Worm (Caenorhabditis elegans) whole organism, late embryonic: Measurements from ENCODE around the gene zim-2.
A peak's percentile ranks its signal among the peaks of the same experiment; 100 is the strongest.

Experiments used
- C38D4.7 ChIP-seq: fragments of 200-800 bp; sonication (Bioruptor generic); optimal IDR thresholded peaks from 2 replicates; lab custom pipeline; 2018; ENCODE audit warnings: mild to moderate bottlenecking, missing genetic modification characterization, moderate library complexity, missing compliant biosample characterization
- F13H6.1 ChIP-seq: sonication (generic microtip); optimal IDR thresholded peaks from 2 replicates; lab custom pipeline; 2016; ENCODE audit warnings: missing genetic modification characterization, missing compliant biosample characterization
- K09A11.1 ChIP-seq: sonication (generic microtip); optimal IDR thresholded peaks from 2 replicates; lab custom pipeline; 2017; ENCODE audit warnings: antibody characterized with exemption, mild to moderate bottlenecking, missing genetic modification characterization, missing compliant biosample characterization; ENCODE audit not compliant: insufficient read depth
- Y22D7AL.16 ChIP-seq: sonication (generic microtip); optimal IDR thresholded peaks from 2 replicates; lab custom pipeline; 2016; ENCODE audit warnings: missing genetic modification characterization, missing compliant biosample characterization
- ahr-1 ChIP-seq: sonication (generic microtip); optimal IDR thresholded peaks from 2 replicates; lab custom pipeline; 2016; ENCODE audit warnings: missing genetic modification characterization, missing compliant biosample characterization
- ama-1 ChIP-seq: fragments of 150-350 bp; optimal IDR thresholded peaks from 2 replicates; lab custom pipeline; 2014
- ceh-14 ChIP-seq: sonication (generic microtip); optimal IDR thresholded peaks from 2 replicates; lab custom pipeline; 2016; ENCODE audit warnings: missing genotype, missing genetic modification characterization, missing compliant biosample characterization
- ceh-19 ChIP-seq: fragments of 200-800 bp; sonication (Bioruptor generic); optimal IDR thresholded peaks from 2 replicates; lab custom pipeline; 2018; ENCODE audit warnings: mild to moderate bottlenecking, missing genetic modification characterization, missing compliant biosample characterization
- ceh-2 ChIP-seq: sonication (generic microtip); optimal IDR thresholded peaks from 2 replicates; lab custom pipeline; 2016; ENCODE audit warnings: missing genotype, missing genetic modification characterization, missing compliant biosample characterization
- ceh-30 ChIP-seq: fragments of 150-350 bp; optimal IDR thresholded peaks from 2 replicates; lab custom pipeline; 2014; ENCODE audit warnings: missing biosample characterization, missing genetic modification characterization
- ceh-48 ChIP-seq: sonication (generic microtip); optimal IDR thresholded peaks from 2 replicates; lab custom pipeline; 2016; ENCODE audit warnings: missing genetic modification characterization, inconsistent platforms, missing compliant biosample characterization
- dve-1 ChIP-seq: sonication (generic microtip); optimal IDR thresholded peaks from 2 replicates; lab custom pipeline; 2017; ENCODE audit warnings: antibody characterized with exemption, mild to moderate bottlenecking, missing genetic modification characterization, missing compliant biosample characterization
- elt-2 ChIP-seq: sonication (generic microtip); optimal IDR thresholded peaks from 2 replicates; lab custom pipeline; 2016; ENCODE audit warnings: missing genetic modification reagents, missing genetic modification characterization, missing compliant biosample characterization
- elt-4 ChIP-seq: sonication (generic microtip); optimal IDR thresholded peaks from 2 replicates; lab custom pipeline; 2016; ENCODE audit warnings: missing genetic modification characterization, missing compliant biosample characterization
- eyg-1 ChIP-seq: sonication (generic microtip); optimal IDR thresholded peaks from 2 replicates; lab custom pipeline; 2016; ENCODE audit warnings: missing genotype, missing genetic modification characterization, missing compliant biosample characterization
- fax-1 ChIP-seq: sonication (generic microtip); optimal IDR thresholded peaks from 2 replicates; lab custom pipeline; 2016; ENCODE audit warnings: missing genotype, missing genetic modification characterization, missing compliant biosample characterization
- fkh-6 ChIP-seq: sonication (generic microtip); optimal IDR thresholded peaks from 2 replicates; lab custom pipeline; 2016; ENCODE audit warnings: missing genetic modification characterization, missing compliant biosample characterization
- gmeb-2 ChIP-seq: sonication (generic microtip); optimal IDR thresholded peaks from 2 replicates; lab custom pipeline; 2016; ENCODE audit warnings: missing genetic modification characterization, inconsistent platforms, missing compliant biosample characterization
- hlh-30 ChIP-seq: sonication (generic microtip); optimal IDR thresholded peaks from 2 replicates; lab custom pipeline; 2017; ENCODE audit warnings: antibody characterized with exemption, missing genetic modification characterization, missing compliant biosample characterization; ENCODE audit not compliant: insufficient read depth
- hlh-8 ChIP-seq: sonication (generic microtip); optimal IDR thresholded peaks from 2 replicates; lab custom pipeline; 2016; ENCODE audit warnings: missing genotype, missing genetic modification characterization, missing compliant biosample characterization
- lim-6 ChIP-seq: sonication (generic microtip); optimal IDR thresholded peaks from 2 replicates; lab custom pipeline; 2016; ENCODE audit warnings: missing genetic modification characterization, missing compliant biosample characterization
- lin-11 ChIP-seq: fragments of 200-800 bp; sonication (Bioruptor generic); optimal IDR thresholded peaks from 2 replicates; lab custom pipeline; 2018; ENCODE audit warnings: mild to moderate bottlenecking, missing genetic modification characterization, missing compliant biosample characterization
- mec-3 ChIP-seq: sonication (generic microtip); optimal IDR thresholded peaks from 2 replicates; lab custom pipeline; 2016; ENCODE audit warnings: borderline replicate concordance, missing genetic modification characterization, missing compliant biosample characterization
- odd-2 ChIP-seq: sonication (generic microtip); optimal IDR thresholded peaks from 2 replicates; lab custom pipeline; 2017; ENCODE audit warnings: antibody characterized with exemption, mild to moderate bottlenecking, missing genetic modification characterization, missing compliant biosample characterization
- pag-3 ChIP-seq: sonication (generic microtip); optimal IDR thresholded peaks from 2 replicates; lab custom pipeline; 2016; ENCODE audit warnings: missing compliant biosample characterization, missing genetic modification characterization, borderline replicate concordance
- pat-9 ChIP-seq: fragments of 200-800 bp; sonication (Bioruptor generic); optimal IDR thresholded peaks from 2 replicates; lab custom pipeline; 2018; ENCODE audit warnings: mild to moderate bottlenecking, missing genetic modification characterization, moderate library complexity, missing compliant biosample characterization
- pax-1 ChIP-seq: fragments of 150-350 bp; optimal IDR thresholded peaks from 2 replicates; lab custom pipeline; 2014; ENCODE audit warnings: missing biosample characterization, missing genetic modification characterization
- pha-2 ChIP-seq: sonication (generic microtip); optimal IDR thresholded peaks from 2 replicates; lab custom pipeline; 2017; ENCODE audit warnings: mild to moderate bottlenecking, missing genetic modification characterization, missing compliant biosample characterization
- pha-4 ChIP-seq: fragments of 150-350 bp; optimal IDR thresholded peaks from 2 replicates; lab custom pipeline; 2018; ENCODE audit warnings: missing biosample characterization, missing genetic modification reagents, missing genetic modification characterization
- ref-2 ChIP-seq: sonication (generic microtip); optimal IDR thresholded peaks from 2 replicates; lab custom pipeline; 2016; ENCODE audit warnings: missing genetic modification characterization, missing compliant biosample characterization
- syd-9 ChIP-seq: sonication (generic microtip); optimal IDR thresholded peaks from 2 replicates; lab custom pipeline; 2016; ENCODE audit warnings: mild to moderate bottlenecking, missing genetic modification characterization, moderate library complexity, missing compliant biosample characterization
- ttx-3 ChIP-seq: sonication (generic microtip); optimal IDR thresholded peaks from 2 replicates; lab custom pipeline; 2016; ENCODE audit warnings: missing genetic modification reagents, missing genetic modification characterization, missing compliant biosample characterization
- unc-3 ChIP-seq, 2 experiments: fragments of 200-800 bp in 1 of 2; sonication (Bioruptor generic) in 1 of 2; sonication (generic microtip) in 1 of 2; conservative IDR thresholded peaks in 1 of 2; optimal IDR thresholded peaks in 1 of 2; 2 replicates each; pipeline versions ENCODE4 v1.3.6 to Lab custom; 2016 to 2022; ENCODE audit warnings: missing compliant biosample characterization in 2 of 2, missing genetic modification characterization in 2 of 2, missing genetic modification reagents in 1 of 2
- unc-42 ChIP-seq: sonication (generic microtip); optimal IDR thresholded peaks from 2 replicates; lab custom pipeline; 2016; ENCODE audit warnings: missing genotype, missing genetic modification characterization, missing compliant biosample characterization
- unc-55 ChIP-seq: sonication (generic microtip); optimal IDR thresholded peaks from 2 replicates; lab custom pipeline; 2017; ENCODE audit warnings: missing biosample characterization, missing genetic modification reagents, missing genetic modification characterization
- unc-86 ChIP-seq: sonication (generic microtip); optimal IDR thresholded peaks from 2 replicates; lab custom pipeline; 2016; ENCODE audit warnings: missing genetic modification characterization, missing compliant biosample characterization
- zip-5 ChIP-seq: sonication (generic microtip); optimal IDR thresholded peaks from 2 replicates; lab custom pipeline; 2016; ENCODE audit warnings: missing genetic modification characterization, missing compliant biosample characterization
- ztf-16 ChIP-seq: sonication (generic microtip); optimal IDR thresholded peaks from 2 replicates; lab custom pipeline; 2017; ENCODE audit warnings: missing genetic modification characterization, missing compliant biosample characterization

Gene zim-2

ce11 chrIV:10576050-10576449, 21.0 kb downstream of the zim-2 start, which contains the start of gene efn-2 (continued):
- no peak for TF ChIP-seq F13H6.1 (tag; lab: Kevin White, UChicago)

ce11 chrIV:10576624-10577023, 21.6 kb downstream of the zim-2 start:
- TF ChIP-seq pha-4 (tag; lab: Kevin White, UChicago): no peak
- TF ChIP-seq unc-55 (GFP tag; lab: Kevin White, UChicago): peak; percentile 32
- no peak for TF ChIP-seq C38D4.7

ce11 chrIV:10577600-10577999, 22.6 kb downstream of the zim-2 start:
- TF ChIP-seq ceh-30 (tag; lab: Kevin White, UChicago) (no peak), ama-1 (lab: Kevin White, UChicago) (no peak), elt-2 (tag; lab: Kevin White, UChicago) (no peak), ahr-1 (tag; lab: Kevin White, UChicago) (no peak), gmeb-2 (tag; lab: Kevin White, UChicago) (no peak), hlh-8 (tag; lab: Kevin White, UChicago) (no peak), K09A11.1 (tag; lab: Kevin White, UChicago) (no peak), unc-86 (tag; lab: Kevin White, UChicago) (no peak), ceh-14 (tag; lab: Kevin White, UChicago) (no peak), fkh-6 (no peak), Y22D7AL.16 (tag; lab: Kevin White, UChicago) (no peak), unc-3 (GFP tag; conservative IDR thresholded peaks at IDR 0.05; lab: Robert Waterston, UW) (no peak), unc-3 (tag; optimal IDR thresholded peaks at IDR 0.05; lab: Kevin White, UChicago) (no peak), ref-2 (no peak), eyg-1 (no peak)
- TF ChIP-seq, all 69 proteins: peak for 0

ce11 chrIV:10578367-10578766, 23.3 kb downstream of the zim-2 start, which contains the start of gene lgc-43:
Gene lgc-43, plus strand, starts transcription at chrIV:10578667.
- TF ChIP-seq pha-2 (tag; lab: Kevin White, UChicago) (no peak), syd-9 (tag; lab: Kevin White, UChicago) (no peak), pax-1 (tag; lab: Kevin White, UChicago) (no peak), pat-9 (tag; lab: Kevin White, UChicago) (no peak), unc-3 (GFP tag; conservative IDR thresholded peaks at IDR 0.05; lab: Robert Waterston, UW) (no peak), unc-3 (tag; optimal IDR thresholded peaks at IDR 0.05; lab: Kevin White, UChicago) (no peak), zip-5 (tag; lab: Kevin White, UChicago) (no peak), ztf-16 (tag; lab: Kevin White, UChicago) (no peak)

- TF ChIP-seq pag-3 (no peak), unc-55 (GFP tag; lab: Kevin White, UChicago) (no peak), ceh-19 (GFP tag; lab: Kevin White, UChicago) (no peak), ceh-48 (tag; lab: Kevin White, UChicago) (no peak), dve-1 (tag; lab: Kevin White, UChicago) (no peak), mec-3 (tag; lab: Kevin White, UChicago) (no peak), odd-2 (tag; lab: Kevin White, UChicago) (no peak), ceh-2 (tag; lab: Kevin White, UChicago) (no peak), eyg-1 (no peak), unc-42 (tag; lab: Kevin White, UChicago) (no peak), hlh-30 (tag; lab: Kevin White, UChicago) (no peak), fax-1 (tag; lab: Kevin White, UChicago) (no peak), lin-11 (no peak), lim-6 (tag; lab: Kevin White, UChicago) (no peak), elt-4 (tag; lab: Kevin White, UChicago) (no peak), F13H6.1 (tag; lab: Kevin White, UChicago) (no peak), ttx-3 (tag; lab: Kevin White, UChicago) (no peak), zip-5 (tag; lab: Kevin White, UChicago) (no peak)
- TF ChIP-seq, all 69 proteins: peak for 0
These were observed 29.2 kb downstream of the zim-2 start, which contains the start of gene oac-8 for ce11 chrIV:10584237-10584636. Gene oac-8, plus strand, starts transcription at chrIV:10584537.
